Worm (Caenorhabditis elegans) whole organism, L4 larva: Measurements from ENCODE around the gene osm-11.

Experiments used
- F26F4.8 ChIP-seq: fragments of 200-800 bp; sonication (Bioruptor generic); conservative IDR thresholded peaks from 2 replicates; pipeline ENCODE4 v1.3.6; 2022; ENCODE audit warnings: missing genetic modification characterization, missing compliant biosample characterization
- R02D3.7 ChIP-seq: fragments of 150-350 bp; sonication (generic microtip); optimal IDR thresholded peaks from 3 replicates; lab custom pipeline; 2014; ENCODE audit warnings: missing biosample characterization, missing genetic modification characterization
- T20F7.1 ChIP-seq: fragments of 200-800 bp; sonication (Bioruptor generic); optimal IDR thresholded peaks from 2 replicates; lab custom pipeline; 2018; ENCODE audit warnings: mild to moderate bottlenecking, missing genetic modification characterization, missing compliant biosample characterization
- T26A8.4 ChIP-seq: fragments of 200-800 bp; sonication (Bioruptor generic); IDR thresholded peaks from 2 replicates; pipeline ENCODE4 v1.3.6; 2022; ENCODE audit warnings: missing genetic modification characterization, missing compliant biosample characterization
- Y48G9A.11 ChIP-seq: fragments of 200-800 bp; sonication (Bioruptor generic); IDR thresholded peaks from 2 replicates; pipeline ENCODE4 v1.3.6; 2022; ENCODE audit warnings: missing genetic modification reagents, missing genetic modification characterization, missing compliant biosample characterization
- Y5F2A.4 ChIP-seq: fragments of 200-800 bp; sonication (Bioruptor generic); optimal IDR thresholded peaks from 2 replicates; lab custom pipeline; 2018; ENCODE audit warnings: mild to moderate bottlenecking, missing genetic modification characterization, missing compliant biosample characterization
- Y75B8A.6 ChIP-seq: fragments of 200-800 bp; sonication (Bioruptor generic); IDR thresholded peaks from 2 replicates; pipeline ENCODE4 v1.3.6; 2022; ENCODE audit warnings: missing genetic modification reagents, missing genetic modification characterization, missing compliant biosample characterization
- ZK337.2 ChIP-seq: fragments of 200-800 bp; sonication (Bioruptor generic); IDR thresholded peaks from 2 replicates; pipeline ENCODE4 v1.3.6; 2022; ENCODE audit warnings: missing genetic modification reagents, missing genetic modification characterization, missing compliant biosample characterization
- aly-2 ChIP-seq: sonication (generic microtip); optimal IDR thresholded peaks from 2 replicates; lab custom pipeline; 2018; ENCODE audit warnings: missing biosample characterization, missing genetic modification characterization
- attf-4 ChIP-seq: sonication (generic microtip); optimal IDR thresholded peaks from 3 replicates; lab custom pipeline; 2017; ENCODE audit warnings: missing biosample characterization, missing genetic modification characterization
- ceh-20 ChIP-seq: fragments of 200-800 bp; sonication (Bioruptor generic); IDR thresholded peaks from 2 replicates; pipeline ENCODE4 v1.3.6; 2022; ENCODE audit warnings: missing genetic modification reagents, missing genetic modification characterization, missing compliant biosample characterization
- ceh-32 ChIP-seq: sonication (generic microtip); optimal IDR thresholded peaks from 2 replicates; lab custom pipeline; 2016; ENCODE audit warnings: mild to moderate bottlenecking, missing genetic modification characterization, missing compliant biosample characterization; ENCODE audit not compliant: poor library complexity
- ceh-44 ChIP-seq: fragments of 200-800 bp; sonication (Bioruptor generic); IDR thresholded peaks from 2 replicates; pipeline ENCODE4 v1.3.6; 2022; ENCODE audit warnings: missing genetic modification reagents, missing genetic modification characterization, missing compliant biosample characterization
- cey-2 ChIP-seq: sonication (generic microtip); optimal IDR thresholded peaks from 3 replicates; lab custom pipeline; 2017; ENCODE audit warnings: missing genetic modification characterization, mild to moderate bottlenecking, missing compliant biosample characterization, antibody characterized with exemption, borderline replicate concordance; ENCODE audit not compliant: insufficient read depth
- dmd-6 ChIP-seq: fragments of 200-800 bp; sonication (Bioruptor generic); IDR thresholded peaks from 2 replicates; pipeline ENCODE4 v1.3.6; 2022; ENCODE audit warnings: missing genetic modification reagents, missing genetic modification characterization, missing compliant biosample characterization
- dpl-1 ChIP-seq: fragments of 150-350 bp; optimal IDR thresholded peaks from 2 replicates; lab custom pipeline; 2014; ENCODE audit warnings: missing biosample characterization, missing genetic modification reagents, missing genetic modification characterization
- duxl-1 ChIP-seq: sonication (generic microtip); optimal IDR thresholded peaks from 2 replicates; lab custom pipeline; 2016; ENCODE audit warnings: mild to moderate bottlenecking, missing genetic modification characterization, moderate library complexity, missing compliant biosample characterization; ENCODE audit not compliant: poor library complexity
- egl-27 ChIP-seq: sonication (generic microtip); optimal IDR thresholded peaks from 3 replicates; lab custom pipeline; 2017; ENCODE audit warnings: missing biosample characterization, missing genetic modification reagents, missing genetic modification characterization
- fos-1 ChIP-seq: fragments of 150-350 bp; optimal IDR thresholded peaks from 2 replicates; lab custom pipeline; 2014; ENCODE audit warnings: missing biosample characterization, missing genetic modification characterization
- gei-8 ChIP-seq: fragments of 200-800 bp; sonication (Bioruptor generic); optimal IDR thresholded peaks from 2 replicates; lab custom pipeline; 2018; ENCODE audit warnings: mild to moderate bottlenecking, missing genetic modification characterization, missing compliant biosample characterization
- hlh-11 ChIP-seq: fragments of 200-800 bp; sonication (Bioruptor generic); optimal IDR thresholded peaks from 2 replicates; lab custom pipeline; 2018; ENCODE audit warnings: mild to moderate bottlenecking, missing genetic modification characterization, missing compliant biosample characterization
- hlh-30 ChIP-seq: sonication (generic microtip); optimal IDR thresholded peaks from 2 replicates; lab custom pipeline; 2017; ENCODE audit warnings: antibody characterized with exemption, mild to moderate bottlenecking, missing genetic modification characterization, missing compliant biosample characterization; ENCODE audit not compliant: insufficient read depth
- hmg-1.1 ChIP-seq: fragments of 200-800 bp; sonication (Bioruptor generic); IDR thresholded peaks from 2 replicates; pipeline ENCODE4 v1.3.6; 2022; ENCODE audit warnings: missing genetic modification reagents, missing genetic modification characterization, missing compliant biosample characterization
- lim-7 ChIP-seq: fragments of 200-800 bp; sonication (Bioruptor generic); IDR thresholded peaks from 2 replicates; pipeline ENCODE4 v1.3.6; 2022; ENCODE audit warnings: missing genetic modification characterization, missing compliant biosample characterization
- lin-39 ChIP-seq: fragments of 150-350 bp; optimal IDR thresholded peaks from 2 replicates; lab custom pipeline; 2014; ENCODE audit warnings: missing biosample characterization, missing genetic modification reagents, missing genetic modification characterization
- madf-5 ChIP-seq, 2 experiments: fragments of 200-800 bp; sonication (Bioruptor generic); IDR thresholded peaks; 2 replicates each; pipeline ENCODE4 v1.3.6; 2022; ENCODE audit warnings: missing compliant biosample characterization in 2 of 2, missing genetic modification characterization in 2 of 2
- mdl-1 ChIP-seq, 2 experiments: fragments of 150-350 bp in 1 of 2; sonication (generic microtip) in 1 of 2; optimal IDR thresholded peaks; 2 replicates each; lab custom pipeline; 2014 to 2017; ENCODE audit warnings: missing biosample characterization in 2 of 2, missing genetic modification characterization in 2 of 2
- mdt-29 ChIP-seq: fragments of 200-800 bp; sonication (Bioruptor generic); IDR thresholded peaks from 2 replicates; pipeline ENCODE4 v1.3.6; 2022; ENCODE audit warnings: missing genetic modification reagents, missing genetic modification characterization, missing compliant biosample characterization
- mep-1 ChIP-seq: fragments of 150-350 bp; sonication (generic microtip); optimal IDR thresholded peaks from 3 replicates; lab custom pipeline; 2014; ENCODE audit warnings: missing biosample characterization, missing genetic modification characterization
- mes-2 ChIP-seq: sonication (generic microtip); optimal IDR thresholded peaks from 2 replicates; lab custom pipeline; 2016; ENCODE audit warnings: missing genotype, mild to moderate bottlenecking, missing genetic modification characterization, missing compliant biosample characterization; ENCODE audit not compliant: poor library complexity, severe bottlenecking
- mxl-2 ChIP-seq: fragments of 200-800 bp; sonication (Bioruptor generic); conservative IDR thresholded peaks from 2 replicates; pipeline ENCODE4 v1.3.6; 2022; ENCODE audit warnings: missing genetic modification reagents, missing genetic modification characterization, missing compliant biosample characterization
- nhr-102 ChIP-seq: sonication (generic microtip); optimal IDR thresholded peaks from 2 replicates; lab custom pipeline; 2016; ENCODE audit warnings: mild to moderate bottlenecking, missing genetic modification characterization, moderate library complexity, missing compliant biosample characterization
- nhr-237 ChIP-seq: sonication (generic microtip); optimal IDR thresholded peaks from 2 replicates; lab custom pipeline; 2017; ENCODE audit warnings: missing biosample characterization, missing genetic modification characterization
- nhr-48 ChIP-seq: sonication (generic microtip); optimal IDR thresholded peaks from 2 replicates; lab custom pipeline; 2016; ENCODE audit warnings: mild to moderate bottlenecking, missing genetic modification characterization, missing compliant biosample characterization
- nhr-77 ChIP-seq: fragments of 150-350 bp; optimal IDR thresholded peaks from 2 replicates; lab custom pipeline; 2014; ENCODE audit warnings: missing biosample characterization, missing genetic modification characterization
- pha-4 ChIP-seq, 2 experiments: fragments of 150-350 bp in 1 of 2; fragments of 200-800 bp in 1 of 2; sonication (Bioruptor generic) in 1 of 2; IDR thresholded peaks in 1 of 2; optimal IDR thresholded peaks in 1 of 2; 2 replicates each; pipeline versions ENCODE4 v1.3.6 to Lab custom; 2014 to 2022; ENCODE audit warnings: missing genetic modification characterization in 2 of 2, missing genetic modification reagents in 2 of 2, missing biosample characterization in 1 of 2, missing compliant biosample characterization in 1 of 2
- rbr-2 ChIP-seq: sonication (generic microtip); optimal IDR thresholded peaks from 2 replicates; lab custom pipeline; 2016; ENCODE audit warnings: missing genotype, missing genetic modification characterization, missing compliant biosample characterization
- saeg-2 ChIP-seq: fragments of 200-800 bp; sonication (Bioruptor generic); IDR thresholded peaks from 2 replicates; pipeline ENCODE4 v1.3.6; 2022; ENCODE audit warnings: missing genetic modification reagents, missing genetic modification characterization, missing compliant biosample characterization
- set-16 ChIP-seq: fragments of 200-800 bp; sonication (Bioruptor generic); IDR thresholded peaks from 2 replicates; pipeline ENCODE4 v1.3.6; 2022; ENCODE audit warnings: missing genetic modification reagents, missing genetic modification characterization, missing compliant biosample characterization
- skn-1 ChIP-seq: fragments of 150-350 bp; optimal IDR thresholded peaks from 2 replicates; lab custom pipeline; 2014; ENCODE audit warnings: missing biosample characterization, missing genetic modification characterization
- snpc-4 ChIP-seq: fragments of 150-350 bp; optimal IDR thresholded peaks from 2 replicates; lab custom pipeline; 2014; ENCODE audit warnings: missing biosample characterization, missing genetic modification characterization
- spr-1 ChIP-seq: sonication (generic microtip); optimal IDR thresholded peaks from 2 replicates; lab custom pipeline; 2016; ENCODE audit warnings: mild to moderate bottlenecking, missing genetic modification characterization, missing compliant biosample characterization
- tra-1 ChIP-seq: fragments of 200-800 bp; sonication (Bioruptor generic); IDR thresholded peaks from 2 replicates; pipeline ENCODE4 v1.3.6; 2022; ENCODE audit warnings: missing genetic modification reagents, missing genetic modification characterization, missing compliant biosample characterization
- unc-130 ChIP-seq: sonication (generic microtip); optimal IDR thresholded peaks from 2 replicates; lab custom pipeline; 2016; ENCODE audit warnings: missing genetic modification reagents, missing genetic modification characterization, missing compliant biosample characterization
- zfp-3 ChIP-seq: fragments of 200-800 bp; sonication (Bioruptor generic); conservative IDR thresholded peaks from 2 replicates; pipeline ENCODE4 v1.3.6; 2022; ENCODE audit warnings: missing genetic modification reagents, missing genetic modification characterization, missing compliant biosample characterization
- zip-11 ChIP-seq: fragments of 200-800 bp; sonication (Bioruptor generic); IDR thresholded peaks from 2 replicates; pipeline ENCODE4 v1.3.6; 2022; ENCODE audit warnings: missing genetic modification characterization, missing compliant biosample characterization
- zip-2 ChIP-seq: fragments of 150-350 bp; optimal IDR thresholded peaks from 2 replicates; lab custom pipeline; 2014; ENCODE audit warnings: missing biosample characterization, missing genetic modification characterization

osm-11 gene

DNA sequence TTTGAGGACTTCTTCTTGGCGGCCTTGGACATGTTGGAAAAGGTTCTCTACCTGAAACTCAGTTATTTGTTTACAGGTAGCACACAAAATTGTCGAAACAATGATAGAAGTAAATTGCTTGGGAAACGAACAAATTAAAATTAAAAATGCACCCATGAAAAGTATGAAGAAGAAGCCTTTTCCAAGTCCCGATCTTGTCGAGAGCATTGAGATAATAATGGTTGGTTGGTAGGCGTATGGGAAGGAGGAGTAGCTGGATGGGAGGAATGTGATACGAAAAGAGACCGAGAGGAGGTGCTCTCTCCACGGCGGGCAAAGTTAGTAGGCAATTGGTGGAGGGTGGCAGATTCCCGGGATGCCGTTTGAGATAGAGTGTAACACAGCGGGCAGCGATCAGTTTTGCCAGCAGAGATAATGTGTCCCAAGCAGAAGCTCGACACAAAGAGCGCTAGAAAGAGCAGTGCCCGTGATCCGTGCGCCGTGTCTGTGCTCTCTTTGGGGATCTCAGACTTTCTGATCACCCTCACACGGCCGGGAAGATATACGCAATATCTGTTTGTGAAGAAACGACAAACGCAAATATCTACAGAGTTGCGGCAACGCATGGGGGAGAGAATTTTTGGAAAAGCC, 35.3 kb upstream of the osm-11 start, which contains the start of gene mlc-2 (continued):
- TF ChIP-seq skn-1 (tag; lab: Kevin White, UChicago) (no peak), ceh-44 (GFP tag; lab: Robert Waterston, UW) (no peak), mes-2 (tag; lab: Kevin White, UChicago) (no peak), gei-8 (GFP tag; lab: Kevin White, UChicago) (no peak), cey-2 (tag; lab: Kevin White, UChicago) (no peak), set-16 (peak; percentile 55), zfp-3 (GFP tag; lab: Robert Waterston, UW) (no peak), mdl-1 (tag; optimal IDR thresholded peaks at IDR 0.05; lab: Kevin White, UChicago) (no peak), zip-11 (GFP tag; lab: Robert Waterston, UW) (no peak), hlh-11 (tag; lab: Kevin White, UChicago) (peak; percentile 76), attf-4 (tag; lab: Kevin White, UChicago) (no peak), nhr-48 (tag; lab: Kevin White, UChicago) (no peak)

DNA sequence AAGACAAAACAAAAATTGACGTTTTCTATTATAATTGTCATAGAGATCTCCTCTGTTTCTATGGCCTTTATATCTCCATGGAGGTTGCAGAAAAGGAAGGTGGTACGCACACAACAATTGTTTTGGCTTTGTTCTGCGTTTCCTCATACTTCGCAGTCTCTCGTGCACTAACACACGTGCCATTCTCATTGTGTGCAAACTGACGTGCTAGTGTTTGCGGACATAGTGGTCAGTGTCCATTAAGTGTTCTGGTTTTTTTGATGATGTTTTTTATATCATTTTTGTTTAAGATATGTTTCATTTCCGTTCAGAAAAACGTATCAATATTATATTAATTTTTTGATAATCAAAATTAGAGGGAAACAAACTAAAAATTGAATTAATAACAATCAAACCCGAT, 30.0 kb upstream of the osm-11 start, which contains the start of gene C36E6.2:
TSS of gene C36E6.2 (plus strand) at position 261 of the 400 bp plus-strand sequence.
- TF ChIP-seq Y5F2A.4 (GFP tag; lab: Kevin White, UChicago) (no peak), zip-11 (GFP tag; lab: Robert Waterston, UW) (no peak), Y75B8A.6 (GFP tag; lab: Robert Waterston, UW) (no peak), ceh-32 (tag; lab: Kevin White, UChicago) (no peak), snpc-4 (tag; lab: Kevin White, UChicago) (no peak), lim-7 (GFP tag; lab: Robert Waterston, UW) (no peak), tra-1 (GFP tag; lab: Robert Waterston, UW) (no peak), egl-27 (tag; lab: Kevin White, UChicago) (no peak), mdt-29 (GFP tag; lab: Robert Waterston, UW) (no peak), gei-8 (GFP tag; lab: Kevin White, UChicago) (no peak), pha-4 (GFP tag; IDR thresholded peaks at IDR 0.05; lab: Robert Waterston, UW) (no peak), pha-4 (tag; optimal IDR thresholded peaks at IDR 0.05; lab: Kevin White, UChicago) (peak; percentile 69), duxl-1 (tag; lab: Kevin White, UChicago) (peak; percentile 65), zfp-3 (GFP tag; lab: Robert Waterston, UW) (no peak), mes-2 (tag; lab: Kevin White, UChicago) (peak; percentile 79), T26A8.4 (GFP tag; lab: Robert Waterston, UW) (no peak), saeg-2 (no peak), T20F7.1 (GFP tag; lab: Kevin White, UChicago) (peak; percentile 24), zip-2 (peak; percentile 13), R02D3.7 (tag; lab: Kevin White, UChicago) (no peak), aly-2 (no peak), mep-1 (tag; lab: Kevin White, UChicago) (peak; percentile 87), Y48G9A.11 (GFP tag; lab: Robert Waterston, UW) (no peak), madf-5 (GFP tag; IDR thresholded peaks at IDR 0.05; lab: Robert Waterston, UW) (no peak), hmg-1.1 (GFP tag; lab: Robert Waterston, UW) (peak; percentile 79), nhr-237 (tag; lab: Kevin White, UChicago) (no peak), lin-39 (tag; lab: Kevin White, UChicago) (no peak), unc-130 (GFP tag; lab: Kevin White, UChicago) (no peak), fos-1 (tag; lab: Kevin White, UChicago) (no peak), rbr-2 (peak; percentile 58), spr-1 (tag; lab: Kevin White, UChicago) (peak; percentile 1), F26F4.8 (no peak), dpl-1 (GFP tag; lab: Kevin White, UChicago) (peak; percentile 62), ZK337.2 (no peak), attf-4 (tag; lab: Kevin White, UChicago) (no peak), mxl-2 (no peak), ceh-20 (GFP tag; lab: Robert Waterston, UW) (no peak), dmd-6 (GFP tag; lab: Robert Waterston, UW) (peak; percentile 45), nhr-77 (tag; lab: Kevin White, UChicago) (peak; percentile 58), nhr-102 (tag; lab: Kevin White, UChicago) (peak; percentile 11), hlh-30 (tag; lab: Kevin White, UChicago) (peak; percentile 99)
